Worm (Caenorhabditis elegans) whole organism, L4/young adult: ENCODE results near the gene lrpc-1.

ENCODE experiments used
- W03F9.2 ChIP-seq: fragments of 150-350 bp; optimal IDR thresholded peaks from 2 replicates; lab custom pipeline; 2014; ENCODE audit warnings: missing biosample characterization, missing genetic modification characterization
- dao-5 ChIP-seq: sonication (generic microtip); optimal IDR thresholded peaks from 2 replicates; lab custom pipeline; 2016; ENCODE audit warnings: missing genotype, missing genetic modification characterization, moderate library complexity, missing compliant biosample characterization
- him-1 ChIP-seq: sonication (generic microtip); optimal IDR thresholded peaks from 2 replicates; lab custom pipeline; 2016; ENCODE audit warnings: missing genotype, missing genetic modification reagents, missing genetic modification characterization, missing compliant biosample characterization

ce11 chrV:5576008-5576407, 37.0 kb downstream of the lrpc-1 start:
- TF ChIP-seq him-1 (tag; lab: Kevin White, UChicago), result peak; percentile 27
- peak; percentile 54 for TF ChIP-seq W03F9.2 (tag; lab: Kevin White, UChicago)
- no peak for TF ChIP-seq dao-5 (tag; lab: Kevin White, UChicago)
